Worm (Caenorhabditis elegans): ENCODE results near the gene E04D5.5.

ce11 chrII:10402991-10403390, 8.1 kb upstream of the E04D5.5 start:
- no peak for TF ChIP-seq flt-1 (GFP tag; IDR thresholded peaks at IDR 0.05)
- TF ChIP-seq cog-1 (tag; optimal IDR thresholded peaks at IDR 0.05), result no peak
- no peak for TF ChIP-seq ref-1 (GFP tag; conservative IDR thresholded peaks at IDR 0.05)
- TF ChIP-seq klf-2 (GFP tag; conservative IDR thresholded peaks at IDR 0.05), result no peak
- no peak for TF ChIP-seq med-1 (GFP tag; optimal IDR thresholded peaks at IDR 0.05; ENCODE audit: insufficient read depth)
